Fruit fly (Drosophila melanogaster) whole organism, embryonic: ENCODE results near the gene Rpp30.
A peak's percentile ranks its signal among the peaks of the same experiment; 100 is the strongest.

Source experiments
- B-H1 ChIP-seq: fragments of 200-800 bp; sonication (Bioruptor generic); IDR thresholded peaks from 3 replicates; pipeline ENCODE4 v1.3.6; 2022; ENCODE audit warnings: missing biosample characterization, missing genetic modification characterization
- B-H2 ChIP-seq: fragments of 200-800 bp; sonication (Bioruptor generic); optimal IDR thresholded peaks from 2 replicates; lab custom pipeline; 2018; ENCODE audit warnings: missing biosample characterization, mild to moderate bottlenecking, missing genetic modification characterization
- C15 ChIP-seq: fragments of 200-800 bp; sonication (Bioruptor generic); IDR thresholded peaks from 3 replicates; pipeline ENCODE4 v1.3.6; 2022; ENCODE audit warnings: missing biosample characterization, missing genetic modification characterization
- CG1024 ChIP-seq: fragments of 200-800 bp; sonication (Bioruptor generic); IDR thresholded peaks from 2 replicates; pipeline ENCODE4 v1.3.6; 2022; ENCODE audit warnings: missing biosample characterization, missing genetic modification characterization
- CG10267 ChIP-seq: fragments of 200-800 bp; sonication (Bioruptor generic); optimal IDR thresholded peaks from 2 replicates; lab custom pipeline; 2018; ENCODE audit warnings: missing biosample characterization, mild to moderate bottlenecking, missing genetic modification characterization, moderate library complexity
- CG10654 ChIP-seq: fragments of 200-800 bp; sonication (Bioruptor generic); optimal IDR thresholded peaks from 2 replicates; lab custom pipeline; 2016; ENCODE audit warnings: missing biosample characterization, missing genetic modification characterization
- CG11398 ChIP-seq: fragments of 200-800 bp; sonication (Bioruptor generic); optimal IDR thresholded peaks from 2 replicates; lab custom pipeline; 2016; ENCODE audit warnings: missing biosample characterization, missing genetic modification characterization
- CG11723 ChIP-seq: fragments of 200-800 bp; sonication (Bioruptor generic); optimal IDR thresholded peaks from 2 replicates; lab custom pipeline; 2017; ENCODE audit warnings: missing biosample characterization, mild to moderate bottlenecking, missing genetic modification characterization
- CG12219 ChIP-seq: fragments of 200-800 bp; sonication (Bioruptor generic); optimal IDR thresholded peaks from 3 replicates; lab custom pipeline; 2018; ENCODE audit warnings: missing biosample characterization, mild to moderate bottlenecking, missing genetic modification characterization
- CG15696 ChIP-seq: fragments of 200-800 bp; sonication (Bioruptor generic); optimal IDR thresholded peaks from 2 replicates; lab custom pipeline; 2019; ENCODE audit warnings: missing biosample characterization, mild to moderate bottlenecking, missing genetic modification characterization, moderate library complexity
- CG17359 ChIP-seq: fragments of 200-800 bp; sonication (Bioruptor generic); optimal IDR thresholded peaks from 3 replicates; lab custom pipeline; 2018; ENCODE audit warnings: missing biosample characterization, mild to moderate bottlenecking, missing genetic modification characterization, moderate library complexity
- CG2199 ChIP-seq: fragments of 200-800 bp; sonication (Bioruptor generic); IDR thresholded peaks from 3 replicates; pipeline ENCODE4 v1.3.6; 2022; ENCODE audit warnings: missing biosample characterization, missing genetic modification characterization
- CG3065 ChIP-seq: fragments of 200-800 bp; sonication (Bioruptor generic); optimal IDR thresholded peaks from 2 replicates; lab custom pipeline; 2016; ENCODE audit warnings: missing biosample characterization, missing genetic modification characterization
- CG3281 ChIP-seq: fragments of 200-800 bp; sonication (Bioruptor generic); optimal IDR thresholded peaks from 3 replicates; lab custom pipeline; 2017; ENCODE audit warnings: missing biosample characterization, mild to moderate bottlenecking, missing genetic modification characterization
- CG33557 ChIP-seq: fragments of 200-800 bp; sonication (Bioruptor generic); optimal IDR thresholded peaks from 2 replicates; lab custom pipeline; 2019; ENCODE audit warnings: missing biosample characterization, mild to moderate bottlenecking, missing genetic modification characterization, moderate library complexity
- CG3995 ChIP-seq: fragments of 200-800 bp; sonication (Bioruptor generic); optimal IDR thresholded peaks from 3 replicates; lab custom pipeline; 2016; ENCODE audit warnings: missing biosample characterization, missing genetic modification characterization
- CG5953 ChIP-seq: fragments of 200-800 bp; sonication (Bioruptor generic); IDR thresholded peaks from 2 replicates; pipeline ENCODE4 v1.3.6; 2022; ENCODE audit warnings: missing biosample characterization, missing genetic modification characterization
- CG8765 ChIP-seq: fragments of 200-800 bp; sonication (Bioruptor generic); IDR thresholded peaks from 2 replicates; pipeline ENCODE4 v1.3.6; 2022; ENCODE audit warnings: missing biosample characterization, missing genetic modification characterization
- CG9437 ChIP-seq: fragments of 200-800 bp; sonication (Bioruptor generic); optimal IDR thresholded peaks from 2 replicates; lab custom pipeline; 2018; ENCODE audit warnings: missing biosample characterization, mild to moderate bottlenecking, missing genetic modification characterization
- Camta ChIP-seq: fragments of 200-800 bp; sonication (Bioruptor generic); optimal IDR thresholded peaks from 2 replicates; lab custom pipeline; 2016; ENCODE audit warnings: missing biosample characterization, missing genetic modification characterization
- Dek ChIP-seq: fragments of 200-800 bp; sonication (Bioruptor generic); optimal IDR thresholded peaks from 3 replicates; lab custom pipeline; 2019; ENCODE audit warnings: missing biosample characterization, mild to moderate bottlenecking, missing genetic modification characterization, moderate library complexity
- ERR ChIP-seq: fragments of 200-800 bp; sonication (Bioruptor generic); optimal IDR thresholded peaks from 2 replicates; lab custom pipeline; 2016; ENCODE audit warnings: missing biosample characterization, missing genetic modification characterization
- Ets65A ChIP-seq: fragments of 200-800 bp; sonication (Bioruptor generic); peaks from one replicate; lab custom pipeline; 2016; ENCODE audit warnings: missing biosample characterization, missing genetic modification characterization
- HmgD ChIP-seq: fragments of 200-800 bp; sonication (Bioruptor generic); optimal IDR thresholded peaks from 3 replicates; lab custom pipeline; 2016; ENCODE audit warnings: missing biosample characterization, missing genetic modification characterization
- PHDP ChIP-seq: fragments of 200-800 bp; sonication (Bioruptor generic); optimal IDR thresholded peaks from 3 replicates; lab custom pipeline; 2018; ENCODE audit warnings: missing biosample characterization, mild to moderate bottlenecking, missing genetic modification characterization, moderate library complexity
- Rx ChIP-seq: fragments of 200-800 bp; sonication (Bioruptor generic); IDR thresholded peaks from 2 replicates; pipeline ENCODE4 v1.3.6; 2022; ENCODE audit warnings: missing biosample characterization, missing genetic modification characterization
- Side ChIP-seq: fragments of 200-800 bp; sonication (Bioruptor generic); optimal IDR thresholded peaks from 2 replicates; lab custom pipeline; 2016; ENCODE audit warnings: missing biosample characterization, missing genetic modification characterization
- Sox100B ChIP-seq: fragments of 200-800 bp; sonication (Bioruptor generic); optimal IDR thresholded peaks from 3 replicates; lab custom pipeline; 2018; ENCODE audit warnings: missing biosample characterization, mild to moderate bottlenecking, missing genetic modification characterization
- Spps ChIP-seq: fragments of 200-800 bp; sonication (Bioruptor generic); optimal IDR thresholded peaks from 2 replicates; lab custom pipeline; 2018; ENCODE audit warnings: missing biosample characterization, mild to moderate bottlenecking, missing genetic modification characterization
- TFAM ChIP-seq: fragments of 200-800 bp; sonication (Bioruptor generic); optimal IDR thresholded peaks from 2 replicates; lab custom pipeline; 2017; ENCODE audit warnings: missing biosample characterization, missing genetic modification characterization, inconsistent platforms
- Taf1 ChIP-seq: fragments of 200-800 bp; sonication (Bioruptor generic); IDR thresholded peaks from 2 replicates; pipeline ENCODE4 v1.3.6; 2022; ENCODE audit warnings: missing biosample characterization, missing genetic modification characterization
- Xrp1 ChIP-seq: fragments of 200-800 bp; sonication (Bioruptor generic); IDR thresholded peaks from 2 replicates; pipeline ENCODE4 v1.3.6; 2022; ENCODE audit warnings: missing biosample characterization, missing genetic modification characterization
- bowl ChIP-seq: fragments of 200-800 bp; sonication (Bioruptor generic); IDR thresholded peaks from 2 replicates; pipeline ENCODE4 v1.3.6; 2022; ENCODE audit warnings: missing biosample characterization, missing genetic modification characterization
- cato ChIP-seq: fragments of 200-800 bp; sonication (Bioruptor generic); optimal IDR thresholded peaks from 2 replicates; lab custom pipeline; 2016; ENCODE audit warnings: missing biosample characterization, missing genetic modification characterization, borderline replicate concordance
- chm ChIP-seq: fragments of 200-800 bp; sonication (Bioruptor generic); IDR thresholded peaks from 2 replicates; pipeline ENCODE4 v1.3.6; 2022; ENCODE audit warnings: missing biosample characterization, missing genetic modification characterization
- dan ChIP-seq: fragments of 200-800 bp; sonication (Bioruptor generic); IDR thresholded peaks from 2 replicates; pipeline ENCODE4 v1.3.6; 2022; ENCODE audit warnings: missing biosample characterization, missing genetic modification characterization
- eyg ChIP-seq: fragments of 200-800 bp; sonication (Bioruptor generic); optimal IDR thresholded peaks from 3 replicates; lab custom pipeline; 2016; ENCODE audit warnings: missing biosample characterization, missing genetic modification characterization
- fd102C ChIP-seq: fragments of 200-800 bp; sonication (Bioruptor generic); optimal IDR thresholded peaks from 2 replicates; lab custom pipeline; 2018; ENCODE audit warnings: missing biosample characterization, mild to moderate bottlenecking, missing genetic modification characterization, moderate library complexity
- gce ChIP-seq: fragments of 200-800 bp; sonication (Bioruptor generic); IDR thresholded peaks from 3 replicates; pipeline ENCODE4 v1.3.6; 2022; ENCODE audit warnings: missing biosample characterization, missing genetic modification characterization
- gsb ChIP-seq: fragments of 200-800 bp; sonication (Bioruptor generic); IDR thresholded peaks from 2 replicates; pipeline ENCODE4 v1.3.6; 2022; ENCODE audit warnings: missing biosample characterization, missing genetic modification characterization
- ham ChIP-seq: fragments of 200-800 bp; sonication (Bioruptor generic); IDR thresholded peaks from 2 replicates; pipeline ENCODE4 v1.3.6; 2022; ENCODE audit warnings: missing biosample characterization, missing genetic modification characterization
- inv ChIP-seq: fragments of 200-800 bp; sonication (Bioruptor generic); IDR thresholded peaks from 2 replicates; pipeline ENCODE4 v1.3.6; 2022; ENCODE audit warnings: missing biosample characterization, missing genetic modification characterization; ENCODE audit not compliant: partially characterized antibody
- kah ChIP-seq: fragments of 200-800 bp; sonication (Bioruptor generic); optimal IDR thresholded peaks from 2 replicates; lab custom pipeline; 2018; ENCODE audit warnings: missing biosample characterization, mild to moderate bottlenecking, missing genetic modification characterization
- lilli ChIP-seq: fragments of 200-800 bp; sonication (Bioruptor generic); optimal IDR thresholded peaks from 3 replicates; lab custom pipeline; 2016; ENCODE audit warnings: missing biosample characterization, missing genetic modification characterization
- lmd ChIP-seq: fragments of 200-800 bp; sonication (Bioruptor generic); IDR thresholded peaks from 2 replicates; pipeline ENCODE4 v1.3.6; 2022; ENCODE audit warnings: missing biosample characterization, missing genetic modification characterization
- lola ChIP-seq, 3 experiments: fragments of >200 bp in 2 of 3; fragments of 200-800 bp in 1 of 3; sonication (Bioruptor generic) in 1 of 3; optimal IDR thresholded peaks; 2 replicates each; lab custom pipeline; 2017 to 2019; ENCODE audit warnings: missing biosample characterization in 3 of 3, missing genetic modification characterization in 3 of 3, mild to moderate bottlenecking in 1 of 3, moderate library complexity in 1 of 3
- nerfin-1 ChIP-seq: fragments of 200-800 bp; sonication (Bioruptor generic); optimal IDR thresholded peaks from 3 replicates; lab custom pipeline; 2019; ENCODE audit warnings: missing biosample characterization, mild to moderate bottlenecking, missing genetic modification characterization, moderate library complexity
- schlank ChIP-seq: fragments of 200-800 bp; sonication (Bioruptor generic); optimal IDR thresholded peaks from 2 replicates; lab custom pipeline; 2018; ENCODE audit warnings: missing biosample characterization, mild to moderate bottlenecking, missing genetic modification characterization
- sens ChIP-seq: fragments of 200-800 bp; sonication (Bioruptor generic); peaks from one replicate; lab custom pipeline; 2016; ENCODE audit warnings: missing biosample characterization, missing genetic modification characterization
- tin ChIP-seq: fragments of 200-800 bp; sonication (Bioruptor generic); optimal IDR thresholded peaks from 3 replicates; lab custom pipeline; 2016; ENCODE audit warnings: missing biosample characterization, missing genetic modification characterization
- tna ChIP-seq: fragments of 200-800 bp; sonication (Bioruptor generic); IDR thresholded peaks from 2 replicates; pipeline ENCODE4 v1.3.6; 2022; ENCODE audit warnings: missing biosample characterization, missing genetic modification characterization; ENCODE audit not compliant: partially characterized antibody

Rpp30 gene

DNA sequence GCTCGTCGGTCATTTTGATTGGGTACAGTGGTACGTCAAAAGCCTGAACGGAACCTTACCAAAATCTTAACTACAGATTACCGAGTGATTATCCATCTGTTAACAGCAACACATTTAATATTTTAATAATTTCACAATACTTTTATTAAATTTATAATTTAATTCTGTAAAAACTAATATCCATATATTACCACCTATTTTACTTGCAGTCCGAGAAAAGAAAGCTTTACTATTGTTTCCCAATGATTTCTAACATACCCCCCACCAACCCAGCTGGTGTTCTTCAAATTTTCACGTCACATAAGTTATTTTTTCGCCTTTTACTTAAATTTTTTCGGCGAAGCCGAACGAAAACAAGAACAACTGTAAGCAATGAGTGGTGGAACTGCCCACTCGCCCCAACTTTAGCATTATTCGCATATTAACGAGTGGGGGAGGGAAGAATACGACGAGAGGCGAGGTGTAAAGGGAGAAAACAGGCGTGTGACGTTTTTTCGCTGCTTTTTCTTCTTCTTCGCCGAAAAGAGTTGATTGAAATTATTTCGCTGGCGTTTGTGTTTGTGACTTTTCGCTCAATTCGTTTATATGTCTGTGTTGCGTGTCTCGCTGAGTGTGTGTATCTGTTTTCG, 4.2 kb downstream of the Rpp30 start (continued):
- TF ChIP-seq ERR (GFP tag; lab: Kevin White, UChicago) (no peak), B-H1 (GFP tag; lab: Robert Waterston, UW) (no peak), CG11398 (GFP tag; lab: Kevin White, UChicago) (no peak), CG11723 (peak; percentile 29), dan (GFP tag; lab: Robert Waterston, UW) (no peak), chm (GFP tag; lab: Robert Waterston, UW) (no peak), CG17359 (tag; lab: Kevin White, UChicago) (peak; percentile 54), TFAM (GFP tag; lab: Kevin White, UChicago) (no peak), CG2199 (GFP tag; lab: Robert Waterston, UW) (0 out of 3 replicates have a peak, but pooled peaks have one; percentile 32), gce (no peak), Xrp1 (GFP tag; lab: Robert Waterston, UW) (peak; percentile 54), B-H2 (GFP tag; lab: Kevin White, UChicago) (peak; percentile 32), kah (GFP tag; lab: Kevin White, UChicago) (no peak), CG3281 (peak; percentile 86), Taf1 (GFP tag; lab: Robert Waterston, UW) (peak; percentile 36; the same call in 1 of the 2 replicates), eyg (GFP tag; lab: Kevin White, UChicago) (no peak), CG5953 (GFP tag; lab: Robert Waterston, UW) (no peak), lmd (peak; percentile 55; the same call in 1 of the 2 replicates), cato (GFP tag; lab: Kevin White, UChicago) (peak; percentile 7), lilli (peak; percentile 46), tna (GFP tag; lab: Robert Waterston, UW) (no peak), nerfin-1 (tag; lab: Kevin White, UChicago) (no peak), PHDP (tag; lab: Kevin White, UChicago) (peak; percentile 66), CG3995 (GFP tag; lab: Kevin White, UChicago) (no peak), Spps (tag; lab: Kevin White, UChicago) (no peak), CG3065 (GFP tag; lab: Kevin White, UChicago) (no peak), Sox100B (GFP tag; lab: Kevin White, UChicago) (peak; percentile 50), bowl (GFP tag; lab: Robert Waterston, UW) (no peak), Ets65A (peak; percentile 73), CG12219 (GFP tag; lab: Kevin White, UChicago) (peak; percentile 9), Camta (no peak), CG9437 (GFP tag; lab: Kevin White, UChicago) (peak; percentile 43), gsb (no peak), Dek (tag; lab: Kevin White, UChicago) (peak; percentile 63), inv (GFP tag; lab: Robert Waterston, UW) (no peak), tin (GFP tag; lab: Kevin White, UChicago) (peak; percentile 36), CG33557 (GFP tag; lab: Kevin White, UChicago) (no peak), CG15696 (tag; lab: Kevin White, UChicago) (peak; percentile 15), HmgD (GFP tag; lab: Kevin White, UChicago) (no peak), schlank (tag; lab: Kevin White, UChicago) (no peak), lola (GFP tag; optimal IDR thresholded peaks at IDR 0.05; lab: Kevin White, UChicago) (peak in 1 of 3 experiments; percentile 27), C15 (no peak), CG8765 (GFP tag; lab: Robert Waterston, UW) (no peak), sens (GFP tag; lab: Kevin White, UChicago) (no peak), Side (GFP tag; lab: Kevin White, UChicago) (no peak), fd102C (GFP tag; lab: Kevin White, UChicago) (no peak), ham (GFP tag; lab: Robert Waterston, UW) (no peak), CG1024 (GFP tag; lab: Robert Waterston, UW) (no peak), CG10267 (peak; percentile 42), Rx (GFP tag; lab: Robert Waterston, UW) (no peak), CG10654 (peak; percentile 22)
